Fruit fly (Drosophila melanogaster) whole organism, embryonic: ENCODE data around the gene CG7565.

Experiments used
- CG18764 ChIP-seq: fragments of 200-800 bp; sonication (Bioruptor generic); optimal IDR thresholded peaks from 3 replicates; lab custom pipeline; 2016; ENCODE audit warnings: missing biosample characterization, missing genetic modification characterization
- CG6654 ChIP-seq: fragments of 200-800 bp; sonication (Bioruptor generic); optimal IDR thresholded peaks from 2 replicates; lab custom pipeline; 2017; ENCODE audit warnings: missing biosample characterization, mild to moderate bottlenecking, missing genetic modification characterization
- Gug ChIP-seq: fragments of 200-800 bp; sonication (Bioruptor generic); IDR thresholded peaks from 4 replicates; pipeline ENCODE4 v1.3.6; 2022; ENCODE audit warnings: missing biosample characterization, missing genetic modification characterization
- PHDP ChIP-seq: fragments of 200-800 bp; sonication (Bioruptor generic); optimal IDR thresholded peaks from 3 replicates; lab custom pipeline; 2018; ENCODE audit warnings: missing biosample characterization, mild to moderate bottlenecking, missing genetic modification characterization, moderate library complexity
- Sry-δ ChIP-seq: fragments of 200-800 bp; sonication (Bioruptor generic); optimal IDR thresholded peaks from 2 replicates; lab custom pipeline; 2016; ENCODE audit warnings: missing biosample characterization, missing genetic modification characterization
- gt ChIP-seq: fragments of 200-800 bp; sonication (Bioruptor generic); IDR thresholded peaks from 2 replicates; pipeline ENCODE4 v1.3.6; 2022; ENCODE audit warnings: missing biosample characterization, missing genetic modification characterization

DNA sequence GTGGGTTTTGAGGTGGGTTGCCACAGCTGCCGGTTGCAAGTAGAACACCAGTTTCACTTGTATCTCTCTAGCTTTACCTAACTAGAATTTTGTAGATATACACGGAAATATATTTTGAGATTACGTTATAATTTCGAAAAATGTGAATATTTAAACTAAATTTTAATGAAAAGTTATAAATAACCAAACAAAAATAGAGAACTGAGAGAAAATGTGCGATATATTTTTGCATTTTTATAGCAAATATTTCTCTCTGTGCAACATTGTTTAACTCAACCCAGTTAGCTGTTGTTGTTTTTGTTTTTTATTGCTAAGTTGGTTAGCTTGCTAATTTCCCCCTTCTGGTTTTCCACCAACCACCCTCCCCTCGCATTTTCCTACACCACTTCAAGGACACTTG is 48.0 kb downstream of the CG7565 start:
- TF ChIP-seq CG18764 (GFP tag; lab: Kevin White, UChicago) (no peak), PHDP (tag; lab: Kevin White, UChicago) (no peak), Sry-δ (GFP tag; lab: Kevin White, UChicago) (no peak), gt (no peak), Gug (no peak), CG6654 (GFP tag; lab: Kevin White, UChicago) (no peak)
